Fruit fly (Drosophila melanogaster): ENCODE data around the gene CG42507.

- TF ChIP-seq D1 (tag; optimal IDR thresholded peaks at IDR 0.05), result no peak
- no peak for TF ChIP-seq CG17806 (tag; optimal IDR thresholded peaks at IDR 0.05)
- TF ChIP-seq Snoo (tag; optimal IDR thresholded peaks at IDR 0.05), result no peak
- TF ChIP-seq fd96Ca (GFP tag; IDR thresholded peaks at IDR 0.05), result no peak
- no peak for TF ChIP-seq gl (tag; optimal IDR thresholded peaks at IDR 0.05)
- TF ChIP-seq Pif1B (GFP tag; optimal IDR thresholded peaks at IDR 0.05), result no peak
- no peak for TF ChIP-seq CG4496 (GFP tag; IDR thresholded peaks at IDR 0.05)
- TF ChIP-seq CG9948 (tag; optimal IDR thresholded peaks at IDR 0.05), result no peak
- no peak for TF ChIP-seq CG13204 (GFP tag; optimal IDR thresholded peaks at IDR 0.05)
Observed at dm6 chr3L:14760949-14761348, 3.2 kb upstream of the CG42507 start, which contains the start of gene Trl.

All from whole organism, pupa.